Worm (Caenorhabditis elegans) whole organism, late embryonic: Measurements from ENCODE around the gene R160.10.

Experiments used
- C38D4.7 ChIP-seq: fragments of 200-800 bp; sonication (Bioruptor generic); optimal IDR thresholded peaks from 2 replicates; lab custom pipeline; 2018; ENCODE audit warnings: mild to moderate bottlenecking, missing genetic modification characterization, moderate library complexity, missing compliant biosample characterization
- ama-1 ChIP-seq: fragments of 150-350 bp; optimal IDR thresholded peaks from 2 replicates; lab custom pipeline; 2014
- ceh-14 ChIP-seq: sonication (generic microtip); optimal IDR thresholded peaks from 2 replicates; lab custom pipeline; 2016; ENCODE audit warnings: missing genotype, missing genetic modification characterization, missing compliant biosample characterization
- ceh-19 ChIP-seq: fragments of 200-800 bp; sonication (Bioruptor generic); optimal IDR thresholded peaks from 2 replicates; lab custom pipeline; 2018; ENCODE audit warnings: mild to moderate bottlenecking, missing genetic modification characterization, missing compliant biosample characterization
- ceh-22 ChIP-seq: sonication (generic microtip); optimal IDR thresholded peaks from 2 replicates; lab custom pipeline; 2017; ENCODE audit warnings: missing biosample characterization, missing genetic modification characterization
- ceh-31 ChIP-seq: sonication (generic microtip); optimal IDR thresholded peaks from 2 replicates; lab custom pipeline; 2016; ENCODE audit warnings: missing genetic modification characterization, missing compliant biosample characterization
- ceh-34 ChIP-seq: sonication (generic microtip); optimal IDR thresholded peaks from 2 replicates; lab custom pipeline; 2016; ENCODE audit warnings: mild to moderate bottlenecking, missing genetic modification characterization, missing compliant biosample characterization
- ceh-45 ChIP-seq: fragments of 200-800 bp; sonication (Bioruptor generic); IDR thresholded peaks from 2 replicates; pipeline ENCODE4 v1.3.6; 2022; ENCODE audit warnings: missing genetic modification reagents, missing genetic modification characterization, missing compliant biosample characterization
- ceh-48 ChIP-seq: sonication (generic microtip); optimal IDR thresholded peaks from 2 replicates; lab custom pipeline; 2016; ENCODE audit warnings: missing genetic modification characterization, inconsistent platforms, missing compliant biosample characterization
- ceh-6 ChIP-seq: fragments of 200-800 bp; sonication (Bioruptor generic); optimal IDR thresholded peaks from 2 replicates; lab custom pipeline; 2018; ENCODE audit warnings: mild to moderate bottlenecking, missing genetic modification characterization, missing compliant biosample characterization
- elt-2 ChIP-seq: sonication (generic microtip); optimal IDR thresholded peaks from 2 replicates; lab custom pipeline; 2016; ENCODE audit warnings: missing genetic modification reagents, missing genetic modification characterization, missing compliant biosample characterization
- elt-4 ChIP-seq: sonication (generic microtip); optimal IDR thresholded peaks from 2 replicates; lab custom pipeline; 2016; ENCODE audit warnings: missing genetic modification characterization, missing compliant biosample characterization
- ets-4 ChIP-seq: sonication (generic microtip); optimal IDR thresholded peaks from 2 replicates; lab custom pipeline; 2016; ENCODE audit warnings: missing genetic modification characterization, missing compliant biosample characterization
- fax-1 ChIP-seq: sonication (generic microtip); optimal IDR thresholded peaks from 2 replicates; lab custom pipeline; 2016; ENCODE audit warnings: missing genotype, missing genetic modification characterization, missing compliant biosample characterization
- fkh-6 ChIP-seq: sonication (generic microtip); optimal IDR thresholded peaks from 2 replicates; lab custom pipeline; 2016; ENCODE audit warnings: missing genetic modification characterization, missing compliant biosample characterization
- gmeb-2 ChIP-seq: sonication (generic microtip); optimal IDR thresholded peaks from 2 replicates; lab custom pipeline; 2016; ENCODE audit warnings: missing genetic modification characterization, inconsistent platforms, missing compliant biosample characterization
- hlh-30 ChIP-seq: sonication (generic microtip); optimal IDR thresholded peaks from 2 replicates; lab custom pipeline; 2017; ENCODE audit warnings: antibody characterized with exemption, missing genetic modification characterization, missing compliant biosample characterization; ENCODE audit not compliant: insufficient read depth
- hlh-6 ChIP-seq: sonication (generic microtip); optimal IDR thresholded peaks from 2 replicates; lab custom pipeline; 2016; ENCODE audit warnings: missing genotype, missing genetic modification characterization, missing compliant biosample characterization
- lim-6 ChIP-seq: sonication (generic microtip); optimal IDR thresholded peaks from 2 replicates; lab custom pipeline; 2016; ENCODE audit warnings: missing genetic modification characterization, missing compliant biosample characterization
- lin-11 ChIP-seq: fragments of 200-800 bp; sonication (Bioruptor generic); optimal IDR thresholded peaks from 2 replicates; lab custom pipeline; 2018; ENCODE audit warnings: mild to moderate bottlenecking, missing genetic modification characterization, missing compliant biosample characterization
- nhr-11 ChIP-seq: fragments of 150-350 bp; optimal IDR thresholded peaks from 2 replicates; lab custom pipeline; 2014; ENCODE audit warnings: missing biosample characterization, missing genetic modification characterization
- nhr-232 ChIP-seq: sonication (generic microtip); optimal IDR thresholded peaks from 2 replicates; lab custom pipeline; 2016; ENCODE audit warnings: missing genetic modification characterization, missing compliant biosample characterization
- npax-4 ChIP-seq: sonication (generic microtip); optimal IDR thresholded peaks from 2 replicates; lab custom pipeline; 2016; ENCODE audit warnings: missing genetic modification characterization, missing compliant biosample characterization
- pag-3 ChIP-seq: sonication (generic microtip); optimal IDR thresholded peaks from 2 replicates; lab custom pipeline; 2016; ENCODE audit warnings: missing compliant biosample characterization, missing genetic modification characterization, borderline replicate concordance
- pqm-1 ChIP-seq: sonication (generic microtip); optimal IDR thresholded peaks from 2 replicates; lab custom pipeline; 2016; ENCODE audit warnings: missing genetic modification characterization, missing compliant biosample characterization
- pros-1 ChIP-seq: fragments of 150-350 bp; optimal IDR thresholded peaks from 2 replicates; lab custom pipeline; 2014; ENCODE audit warnings: missing biosample characterization, missing genetic modification reagents, missing genetic modification characterization
- ref-2 ChIP-seq: sonication (generic microtip); optimal IDR thresholded peaks from 2 replicates; lab custom pipeline; 2016; ENCODE audit warnings: missing genetic modification characterization, missing compliant biosample characterization
- sdc-2 ChIP-seq: sonication (generic microtip); optimal IDR thresholded peaks from 2 replicates; lab custom pipeline; 2016; ENCODE audit warnings: missing genotype, missing genetic modification characterization, missing compliant biosample characterization
- sox-2 ChIP-seq: fragments of 200-800 bp; sonication (Bioruptor generic); IDR thresholded peaks from 2 replicates; pipeline ENCODE4 v1.3.6; 2022; ENCODE audit warnings: missing genetic modification reagents, missing genetic modification characterization, missing compliant biosample characterization
- sox-4 ChIP-seq: sonication (generic microtip); optimal IDR thresholded peaks from 2 replicates; lab custom pipeline; 2017; ENCODE audit warnings: mild to moderate bottlenecking, missing genetic modification characterization, inconsistent platforms, missing compliant biosample characterization
- ttx-3 ChIP-seq: sonication (generic microtip); optimal IDR thresholded peaks from 2 replicates; lab custom pipeline; 2016; ENCODE audit warnings: missing genetic modification reagents, missing genetic modification characterization, missing compliant biosample characterization
- unc-3 ChIP-seq, 2 experiments: fragments of 200-800 bp in 1 of 2; sonication (Bioruptor generic) in 1 of 2; sonication (generic microtip) in 1 of 2; conservative IDR thresholded peaks in 1 of 2; optimal IDR thresholded peaks in 1 of 2; 2 replicates each; pipeline versions ENCODE4 v1.3.6 to Lab custom; 2016 to 2022; ENCODE audit warnings: missing compliant biosample characterization in 2 of 2, missing genetic modification characterization in 2 of 2, missing genetic modification reagents in 1 of 2
- unc-55 ChIP-seq: sonication (generic microtip); optimal IDR thresholded peaks from 2 replicates; lab custom pipeline; 2017; ENCODE audit warnings: missing biosample characterization, missing genetic modification reagents, missing genetic modification characterization
- unc-86 ChIP-seq: sonication (generic microtip); optimal IDR thresholded peaks from 2 replicates; lab custom pipeline; 2016; ENCODE audit warnings: missing genetic modification characterization, missing compliant biosample characterization

The R160.10 gene

ce11 chrX:4359030-4359429 is 8.3 kb downstream of the R160.10 start:
- no peak for TF ChIP-seq lin-11 (tag; lab: Kevin White, UChicago)
- no peak for TF ChIP-seq sox-4 (tag; lab: Kevin White, UChicago)
- TF ChIP-seq, all 69 proteins: peak for 0

ce11 chrX:4357467-4357866 is 9.8 kb downstream of the R160.10 start, which contains the start of gene F14H12.6:
F14H12.6 (minus strand) TSS chrX:4357567.
- TF ChIP-seq gmeb-2 (tag; lab: Kevin White, UChicago), result no peak
- no peak for TF ChIP-seq pros-1 (tag; lab: Kevin White, UChicago)
- TF ChIP-seq pqm-1 (tag; lab: Kevin White, UChicago), result no peak
- no peak for TF ChIP-seq ceh-48 (tag; lab: Kevin White, UChicago)
- TF ChIP-seq nhr-232 (tag; lab: Kevin White, UChicago), result no peak
- no peak for TF ChIP-seq hlh-30 (tag; lab: Kevin White, UChicago)
- TF ChIP-seq ceh-22 (tag; lab: Kevin White, UChicago), result no peak
- no peak for TF ChIP-seq ceh-6 (GFP tag; lab: Kevin White, UChicago)

ce11 chrX:4353318-4353717 is 14.0 kb downstream of the R160.10 start, which contains the start of gene col-165:
col-165 (plus strand) TSS chrX:4353618.
- TF ChIP-seq unc-86, result no peak
- no peak for TF ChIP-seq ama-1 (lab: Kevin White, UChicago)
- no peak for TF ChIP-seq hlh-6 (tag; lab: Kevin White, UChicago)
- no peak for TF ChIP-seq elt-4 (tag; lab: Kevin White, UChicago)
- no peak for TF ChIP-seq fkh-6
- TF ChIP-seq npax-4, result no peak

- TF ChIP-seq unc-55 (GFP tag; lab: Kevin White, UChicago) (no peak), ceh-19 (no peak), nhr-11 (tag; lab: Kevin White, UChicago) (no peak), sox-4 (tag; lab: Kevin White, UChicago) (no peak), ttx-3 (tag; lab: Kevin White, UChicago) (no peak), sox-2 (GFP tag; lab: Robert Waterston, UW) (no peak), nhr-232 (tag; lab: Kevin White, UChicago) (no peak)
Observed at ce11 chrX:4350198-4350597, 17.1 kb downstream of the R160.10 start, which contains the start of gene F14H12.2. F14H12.2 (plus strand) TSS chrX:4350498.

ce11 chrX:4343915-4344314 is 23.4 kb downstream of the R160.10 start, which contains the start of gene F14H12.3:
F14H12.3 (plus strand) TSS chrX:4344215.
- TF ChIP-seq ets-4 (tag; lab: Kevin White, UChicago), result no peak
- TF ChIP-seq ceh-14 (tag; lab: Kevin White, UChicago), result no peak
- no peak for TF ChIP-seq ceh-31 (tag; lab: Kevin White, UChicago)
- no peak for TF ChIP-seq ceh-34 (tag; lab: Kevin White, UChicago)
- no peak for TF ChIP-seq ref-2
- no peak for TF ChIP-seq elt-2 (tag; lab: Kevin White, UChicago)
- TF ChIP-seq hlh-6 (tag; lab: Kevin White, UChicago), result no peak
- TF ChIP-seq unc-3 (GFP tag; conservative IDR thresholded peaks at IDR 0.05; lab: Robert Waterston, UW), result no peak
- no peak for TF ChIP-seq unc-3 (tag; optimal IDR thresholded peaks at IDR 0.05; lab: Kevin White, UChicago)
- no peak for TF ChIP-seq ceh-45 (GFP tag; lab: Robert Waterston, UW)
- TF ChIP-seq fax-1, result no peak
- TF ChIP-seq C38D4.7 (GFP tag; lab: Kevin White, UChicago), result no peak
- TF ChIP-seq sdc-2 (tag; lab: Kevin White, UChicago), result no peak
- no peak for TF ChIP-seq pag-3 (tag; lab: Kevin White, UChicago)
- no peak for TF ChIP-seq pros-1 (tag; lab: Kevin White, UChicago)
- TF ChIP-seq lim-6 (tag; lab: Kevin White, UChicago), result no peak
